Worm (Caenorhabditis elegans): ENCODE data around the gene blos-7.

DNA sequence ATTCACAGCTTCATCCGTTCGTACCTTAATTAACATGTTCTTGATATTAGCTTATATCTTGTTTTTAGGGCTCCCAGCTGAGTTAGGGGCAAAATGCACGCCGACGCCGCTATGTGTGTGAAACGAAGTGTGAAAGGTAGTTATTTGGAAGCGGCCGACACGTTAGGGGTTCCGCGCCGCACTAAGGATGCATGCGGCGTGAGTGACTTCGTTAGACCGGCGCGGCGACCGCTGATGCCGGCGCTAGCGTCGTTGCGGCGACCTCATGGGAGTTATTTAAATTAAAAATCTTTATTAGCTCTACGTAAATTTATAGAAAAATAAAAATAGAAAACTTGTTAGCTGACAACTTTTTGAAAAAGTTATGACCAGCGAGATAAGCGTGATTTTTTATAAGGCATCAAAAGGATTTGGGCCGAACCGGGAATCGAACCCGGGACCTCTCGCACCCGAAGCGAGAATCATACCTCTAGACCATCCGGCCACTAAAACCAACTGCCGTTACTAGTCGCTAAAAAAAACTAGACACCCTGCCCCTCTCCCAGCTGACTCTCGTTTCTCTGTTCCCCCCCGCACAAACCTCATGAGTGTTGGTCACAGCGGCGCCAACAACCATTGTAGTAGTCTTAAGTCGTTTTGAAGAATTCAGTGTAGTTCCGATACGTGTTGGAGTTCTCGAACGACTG lies 30.8 kb downstream of the blos-7 start:
- no peak for TF ChIP-seq unc-39 (tag; optimal IDR thresholded peaks at IDR 0.05)
- no peak for TF ChIP-seq mab-5 (tag; optimal IDR thresholded peaks at IDR 0.05)
- TF ChIP-seq nhr-12 (tag; optimal IDR thresholded peaks at IDR 0.05): no peak
- TF ChIP-seq ceh-39 (tag; optimal IDR thresholded peaks at IDR 0.05): no peak
- no peak for TF ChIP-seq hlh-1 (tag; optimal IDR thresholded peaks at IDR 0.05)
- no peak for TF ChIP-seq nhr-76 (tag; optimal IDR thresholded peaks at IDR 0.05)
